Worm (Caenorhabditis elegans) whole organism, L4/young adult: Measurements from ENCODE around the gene R74.2.

Experiments used
- W03F9.2 ChIP-seq: fragments of 150-350 bp; optimal IDR thresholded peaks from 2 replicates; lab custom pipeline; 2014; ENCODE audit warnings: missing biosample characterization, missing genetic modification characterization
- dao-5 ChIP-seq: sonication (generic microtip); optimal IDR thresholded peaks from 2 replicates; lab custom pipeline; 2016; ENCODE audit warnings: missing genotype, missing genetic modification characterization, moderate library complexity, missing compliant biosample characterization
- him-1 ChIP-seq: sonication (generic microtip); optimal IDR thresholded peaks from 2 replicates; lab custom pipeline; 2016; ENCODE audit warnings: missing genotype, missing genetic modification reagents, missing genetic modification characterization, missing compliant biosample characterization

The R74.2 gene

DNA sequence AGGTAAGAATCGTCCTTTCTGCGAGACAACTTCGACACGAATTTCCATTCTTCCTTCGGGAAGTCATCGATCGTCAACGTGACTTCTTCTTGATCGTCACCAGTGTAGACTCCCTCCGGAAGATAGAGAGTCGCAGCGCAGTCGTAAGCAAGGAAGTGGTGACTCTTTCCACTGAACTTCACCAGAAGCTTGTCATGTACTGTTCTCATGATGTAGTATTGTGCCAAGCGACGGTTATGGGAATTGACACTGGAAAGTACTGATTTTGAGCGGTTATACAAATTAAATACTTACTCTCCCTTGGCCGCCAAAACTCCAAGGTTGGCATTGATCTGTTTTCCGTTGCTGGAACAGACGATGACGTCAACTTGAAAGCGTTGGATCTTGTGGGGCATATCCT, 12.5 kb upstream of the R74.2 start:
- TF ChIP-seq him-1 (tag; lab: Kevin White, UChicago) (no peak), W03F9.2 (tag; lab: Kevin White, UChicago) (no peak), dao-5 (no peak)

DNA sequence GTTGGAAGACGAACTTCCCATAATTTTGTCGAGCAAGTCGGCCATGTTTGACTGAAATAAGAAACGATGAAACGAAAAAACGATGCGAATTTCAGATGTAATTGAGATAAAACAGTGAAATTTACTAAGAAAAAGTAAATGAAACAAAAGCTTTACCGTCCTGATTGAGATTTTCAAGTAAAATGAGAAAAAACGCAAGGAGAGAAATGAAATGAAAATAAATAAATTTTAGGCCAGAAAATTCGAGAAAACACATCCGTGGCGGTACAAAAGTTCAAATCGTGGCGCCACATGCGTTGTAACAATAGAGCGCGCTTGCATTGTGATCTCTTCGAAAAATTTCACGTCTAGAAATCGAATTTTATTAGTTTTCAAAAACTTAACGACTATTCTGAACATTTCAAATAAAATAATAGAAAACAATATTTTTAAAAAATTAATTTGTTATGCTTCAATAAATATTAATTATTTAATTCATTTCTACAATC, 11.8 kb upstream of the R74.2 start, which contains the start of the genes hrde-1 and C16C10.13:
Gene hrde-1 (minus strand): TSS at position 51 of the 488 bp plus-strand sequence.
Gene C16C10.13 (plus strand): TSS at position 332 of the 488 bp plus-strand sequence.
- TF ChIP-seq W03F9.2 (tag; lab: Kevin White, UChicago) (peak; percentile 75), dao-5 (no peak), him-1 (tag; lab: Kevin White, UChicago) (no peak)

DNA sequence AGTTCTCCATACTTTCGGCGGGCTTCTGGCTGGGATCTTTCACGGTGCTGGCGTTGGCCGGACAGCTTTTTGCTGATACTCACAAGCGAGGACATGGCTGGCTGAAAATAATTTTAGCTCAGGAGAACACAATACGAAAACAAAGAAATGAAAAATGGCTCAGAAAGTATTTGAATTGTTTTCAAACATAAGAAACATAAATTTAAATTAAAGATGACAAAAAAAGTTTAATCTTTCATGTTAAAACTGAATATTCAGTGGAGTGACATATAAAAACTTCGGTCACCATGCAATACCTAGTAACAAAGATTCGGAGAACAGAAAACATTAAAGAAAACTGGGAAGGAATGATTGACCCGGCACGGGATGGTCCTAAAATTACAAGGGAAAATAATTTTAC, 9.4 kb upstream of the R74.2 start, which contains the start of gene C16C10.2:
Gene C16C10.2 (minus strand): TSS at position 101 of the 400 bp plus-strand sequence.
- no peak for TF ChIP-seq W03F9.2 (tag; lab: Kevin White, UChicago)
- no peak for TF ChIP-seq dao-5

DNA sequence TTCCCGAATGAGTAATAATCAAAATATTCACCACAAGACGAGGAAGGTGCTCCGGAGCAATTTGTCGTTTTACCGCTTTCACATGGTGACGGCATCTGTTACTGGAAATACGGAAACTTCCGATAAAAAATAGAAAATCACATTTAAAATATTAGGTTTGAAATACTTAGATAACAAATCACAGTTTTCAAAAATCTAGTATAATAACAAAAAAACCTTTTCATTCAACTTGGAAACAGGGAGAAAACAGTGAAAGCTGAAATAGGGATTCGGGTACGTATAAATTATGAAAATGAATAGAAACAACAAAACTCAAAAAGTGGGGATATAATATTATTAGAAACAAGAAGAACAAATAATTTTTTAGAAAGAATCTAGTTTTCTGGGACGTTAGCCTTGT, 6.6 kb upstream of the R74.2 start, which contains the start of gene C16C10.1:
Gene C16C10.1 (minus strand): TSS at position 101 of the 400 bp plus-strand sequence.
- TF ChIP-seq dao-5 (no peak), W03F9.2 (tag; lab: Kevin White, UChicago) (no peak), him-1 (tag; lab: Kevin White, UChicago) (no peak)

DNA sequence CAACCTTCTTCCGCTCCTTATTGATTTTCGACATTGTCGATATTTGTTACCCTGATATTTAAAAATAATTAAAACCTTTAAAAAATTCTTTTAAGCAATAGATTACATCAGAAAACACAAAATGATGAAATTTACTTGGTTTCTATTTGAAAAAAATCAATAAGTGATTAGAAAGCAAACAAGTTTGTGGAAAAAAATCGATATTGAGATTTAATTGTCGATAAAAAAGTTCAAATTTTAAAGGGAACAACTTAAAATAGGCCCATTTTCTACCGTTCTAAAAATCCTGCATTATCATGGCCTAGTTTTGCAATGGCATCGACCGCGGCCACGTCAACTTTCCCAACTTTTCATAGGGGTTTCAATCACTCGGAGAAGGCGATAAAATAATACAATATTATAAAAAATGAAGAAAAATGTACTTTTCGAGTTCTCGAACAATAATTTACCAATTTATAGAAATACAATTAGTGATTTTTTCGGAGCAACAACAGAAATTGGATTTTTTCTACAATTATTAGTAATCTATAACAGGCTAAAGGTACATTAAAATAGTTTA, 1.1 kb upstream of the R74.2 start, which contains the start of gene lars-1:
Gene lars-1 (minus strand): TSS at position 51 of the 559 bp plus-strand sequence.
- TF ChIP-seq dao-5 (no peak), him-1 (tag; lab: Kevin White, UChicago) (no peak), W03F9.2 (tag; lab: Kevin White, UChicago) (no peak)

DNA sequence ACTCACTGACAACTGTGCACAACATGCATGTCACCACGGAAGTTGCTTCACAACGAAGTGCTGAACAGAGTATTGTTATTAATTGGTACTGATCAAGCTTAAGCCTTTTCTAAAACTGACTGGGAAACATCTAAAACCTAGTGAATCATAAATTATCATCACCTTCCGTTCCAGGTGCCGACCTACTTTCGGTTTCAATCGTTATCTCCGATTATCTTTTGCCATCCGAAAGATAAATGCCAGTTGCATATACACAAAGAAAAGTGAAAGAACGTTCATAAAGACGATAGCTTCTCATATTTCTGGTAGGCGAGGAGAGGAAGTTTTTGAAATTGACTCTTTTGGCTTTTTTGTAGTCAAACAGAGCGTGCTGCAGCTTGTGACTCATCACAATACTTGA, 1.6 kb downstream of the R74.2 start:
- TF ChIP-seq dao-5 = no peak
- TF ChIP-seq W03F9.2 (tag; lab: Kevin White, UChicago) = no peak
- no peak for TF ChIP-seq him-1 (tag; lab: Kevin White, UChicago)

DNA sequence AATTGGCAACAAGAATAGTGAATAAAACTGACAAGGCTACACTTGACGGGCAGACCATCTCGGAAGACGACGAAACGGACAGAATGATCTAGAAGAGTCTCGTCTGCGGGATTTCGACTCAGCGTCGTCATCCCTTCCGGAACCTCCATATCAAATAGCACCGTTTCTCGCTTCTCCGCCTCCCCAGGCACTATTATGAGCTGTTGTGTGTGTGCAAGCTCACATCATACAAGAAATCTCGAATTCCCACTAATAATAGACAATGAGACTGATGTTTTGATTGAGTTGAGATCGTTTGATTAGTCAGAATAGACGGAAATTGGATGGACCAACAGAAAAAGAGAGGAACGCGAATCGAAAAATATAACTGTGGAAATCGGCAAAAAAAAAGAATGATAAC, 2.3 kb downstream of the R74.2 start, which contains the start of gene spp-28:
Gene spp-28 (minus strand): TSS at position 101 of the 400 bp plus-strand sequence.
- TF ChIP-seq him-1 (tag; lab: Kevin White, UChicago) = no peak
- TF ChIP-seq W03F9.2 (tag; lab: Kevin White, UChicago) = no peak
- TF ChIP-seq dao-5 = no peak

DNA sequence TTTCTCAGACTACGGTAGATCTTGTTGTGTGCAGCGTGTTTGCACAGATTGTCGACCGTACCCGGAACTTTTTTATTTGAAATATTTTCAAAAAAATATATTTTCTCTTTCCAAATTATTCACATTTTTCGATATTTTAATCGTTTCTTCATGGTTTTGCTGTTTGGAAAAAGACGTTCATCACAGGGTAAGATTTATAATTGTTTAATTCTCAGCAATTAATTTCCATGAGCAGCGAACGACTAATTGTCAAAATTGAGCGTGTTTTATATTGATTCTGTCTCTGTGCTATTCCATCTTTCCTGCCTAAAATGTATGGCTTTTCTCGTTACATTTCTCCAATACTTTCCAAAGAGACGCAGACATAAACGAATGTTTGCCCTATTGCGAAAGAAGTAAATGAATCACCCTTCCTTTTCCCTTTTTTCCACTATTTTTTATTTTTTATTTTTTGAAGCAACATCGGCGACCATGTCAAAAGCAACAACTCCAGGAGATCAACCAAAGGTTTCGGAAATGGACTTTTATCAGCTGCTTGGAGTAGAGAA, 3.2 kb downstream of the R74.2 start, which contains the start of gene dnj-16:
Gene dnj-16 (plus strand): TSS at position 51 of the 548 bp plus-strand sequence.
- TF ChIP-seq W03F9.2 (tag; lab: Kevin White, UChicago) (peak; percentile 30), dao-5 (no peak)

DNA sequence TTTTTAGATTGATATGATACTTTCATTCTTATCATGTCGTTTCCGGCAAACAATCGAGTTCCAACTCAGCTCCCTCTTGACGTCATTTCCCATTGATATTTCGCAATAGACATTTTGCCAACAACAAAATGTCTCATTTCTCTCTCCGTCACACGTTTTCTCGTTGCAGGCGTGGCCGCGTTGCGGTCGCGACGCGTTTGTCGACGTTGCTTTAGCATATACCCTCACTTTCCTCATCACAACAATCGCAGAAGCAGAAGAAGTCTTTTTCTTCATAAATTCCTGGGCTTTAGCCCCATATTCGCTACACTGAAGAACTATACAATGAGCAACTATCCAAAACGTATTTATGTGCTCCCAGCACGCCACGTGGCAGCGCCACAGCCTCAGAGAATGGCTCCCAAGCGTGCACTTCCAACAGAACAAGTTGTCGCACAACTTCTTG, 5.7 kb downstream of the R74.2 start, which contains the start of gene xbp-1:
Gene xbp-1 (plus strand): TSS at position 151 of the 445 bp plus-strand sequence.
- TF ChIP-seq W03F9.2 (tag; lab: Kevin White, UChicago) = peak; percentile 84
- peak; percentile 63 for TF ChIP-seq him-1 (tag; lab: Kevin White, UChicago)
- TF ChIP-seq dao-5 = no peak

DNA sequence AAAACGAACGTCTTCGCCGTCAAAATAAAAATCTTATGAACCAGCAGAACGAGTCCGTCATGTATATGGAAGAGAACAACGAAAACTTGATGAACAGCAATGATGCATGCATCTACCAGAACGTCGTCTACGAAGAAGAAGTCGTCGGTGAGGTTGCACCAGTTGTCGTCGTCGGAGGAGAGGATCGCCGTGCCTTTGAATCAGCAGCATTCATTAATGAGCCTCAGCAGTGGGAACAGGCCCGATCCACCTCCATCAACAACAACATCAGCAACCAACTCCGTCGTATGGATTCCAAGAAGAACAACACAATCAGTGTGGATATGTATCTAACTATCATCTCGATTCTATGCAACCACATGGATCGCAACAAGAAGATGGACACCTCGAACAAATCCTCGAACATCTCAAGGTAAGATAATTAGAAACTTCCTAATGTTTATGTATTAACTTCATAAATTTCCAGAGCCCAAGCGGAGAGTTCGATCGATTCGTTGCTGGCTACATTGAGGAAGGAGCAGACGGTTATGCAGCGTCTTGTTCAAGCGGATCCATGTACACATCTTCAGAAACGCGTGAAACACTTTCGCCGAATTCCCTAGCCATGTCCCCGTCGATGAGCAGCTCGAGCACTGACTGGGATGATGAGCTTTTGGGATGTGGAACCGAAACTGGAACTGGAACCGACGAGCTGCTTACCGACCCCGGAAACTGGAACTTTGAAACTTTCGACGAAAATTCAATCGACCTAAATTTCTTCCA, 6.6 kb downstream of the R74.2 start:
- TF ChIP-seq W03F9.2 (tag; lab: Kevin White, UChicago) (no peak), dao-5 (no peak), him-1 (tag; lab: Kevin White, UChicago) (no peak)

DNA sequence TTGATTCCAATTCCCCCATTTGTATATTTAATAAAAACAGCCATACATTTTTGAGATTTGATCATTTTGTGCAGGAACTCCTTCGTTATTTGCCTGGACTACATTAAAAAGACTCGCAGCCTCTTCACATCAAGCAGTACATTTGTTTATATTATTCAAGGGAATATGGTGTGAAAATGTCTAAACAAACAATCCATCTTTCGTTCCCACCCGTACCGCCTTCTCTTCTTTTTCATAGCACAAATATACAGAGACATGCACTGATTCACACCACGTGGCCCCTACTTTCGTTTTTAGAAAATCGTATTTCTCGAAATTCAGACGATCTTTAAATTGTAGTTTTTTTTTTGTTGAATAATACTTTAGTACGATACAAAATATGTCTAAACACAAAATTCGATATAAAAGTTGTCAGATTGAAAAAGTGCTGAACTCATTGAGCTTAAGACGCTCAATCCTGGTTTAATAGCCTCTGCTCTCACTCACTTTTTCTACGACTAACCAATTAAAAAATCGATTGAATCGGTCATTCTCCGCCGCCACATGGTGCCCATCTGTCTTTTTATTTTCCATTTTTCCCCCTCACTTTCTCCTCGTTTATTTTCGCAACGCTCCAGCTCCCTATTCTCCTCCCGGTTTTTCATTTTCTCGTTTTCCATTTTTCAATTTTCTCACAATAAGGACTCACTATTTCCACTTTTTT, 7.5 kb downstream of the R74.2 start:
- TF ChIP-seq dao-5 (peak; percentile 58), W03F9.2 (tag; lab: Kevin White, UChicago) (peak; percentile 2), him-1 (tag; lab: Kevin White, UChicago) (peak; percentile 51)

DNA sequence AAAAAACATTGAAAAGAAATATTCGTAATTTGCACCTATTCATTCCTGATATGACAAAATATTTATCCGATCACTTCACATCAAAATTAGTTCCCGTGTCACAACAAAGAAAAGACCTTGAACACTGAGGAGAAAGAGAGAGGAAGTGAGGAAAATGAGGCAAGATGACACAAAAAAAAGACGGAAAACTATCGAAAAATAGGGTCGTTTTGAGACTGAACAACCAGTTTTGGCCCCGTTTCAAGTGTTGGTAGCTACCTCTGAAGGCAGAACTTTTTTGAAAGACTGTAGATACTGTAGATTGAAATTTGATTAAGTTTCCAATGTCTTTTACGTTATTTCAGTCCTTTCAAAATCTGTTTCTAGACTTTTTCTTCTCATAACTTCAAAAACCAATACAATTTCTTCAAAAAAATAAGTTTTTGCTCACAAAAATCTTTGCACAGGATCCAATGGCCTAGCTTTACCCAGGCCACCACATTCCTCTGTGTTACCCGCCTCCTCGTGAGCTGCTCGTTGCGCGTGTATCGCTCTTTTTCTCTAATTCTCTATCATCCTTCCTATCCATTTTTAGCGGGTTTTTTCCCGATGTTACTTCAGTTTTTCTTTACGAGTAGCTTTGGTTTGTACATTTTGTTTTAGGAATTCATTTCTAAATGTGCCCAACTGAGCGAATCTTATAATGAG, 8.5 kb downstream of the R74.2 start:
- TF ChIP-seq W03F9.2 (tag; lab: Kevin White, UChicago) (peak; percentile 7), him-1 (tag; lab: Kevin White, UChicago) (no peak), dao-5 (no peak)
